Fruit fly (Drosophila melanogaster): Measurements from ENCODE around the gene CG31787.

DNA sequence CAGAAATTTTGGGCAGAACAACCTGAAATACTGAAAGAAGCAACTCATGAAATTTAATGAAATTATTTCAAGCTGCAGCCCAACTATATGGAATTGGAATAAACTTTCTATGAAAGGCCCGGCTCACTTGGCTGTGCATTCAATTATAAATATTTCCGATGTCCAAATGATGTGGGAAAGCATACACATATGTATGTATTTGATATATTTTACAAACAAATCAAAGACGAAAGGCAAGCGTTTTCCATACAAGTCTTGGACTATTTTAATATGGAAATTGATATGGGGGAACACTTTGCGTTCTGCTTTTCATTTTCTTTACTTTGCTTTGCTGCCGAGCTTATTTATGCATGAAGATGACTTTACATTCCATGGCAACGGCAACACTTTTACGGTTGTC is 18.9 kb upstream of the CG31787 start:
- TF ChIP-seq tj (GFP tag; optimal IDR thresholded peaks at IDR 0.05) (no peak), cic (GFP tag; optimal IDR thresholded peaks at IDR 0.05) (no peak), cnc (optimal IDR thresholded peaks at IDR 0.05) (no peak), bab1 (GFP tag; optimal IDR thresholded peaks at IDR 0.05) (no peak), CG7045 (GFP tag; optimal IDR thresholded peaks at IDR 0.05) (no peak), CG5204 (GFP tag; optimal IDR thresholded peaks at IDR 0.05) (no peak)
